Worm (Caenorhabditis elegans) whole organism, early embryonic: ENCODE measurements around the gene ZK863.8.

Experiments used
- B0310.2 ChIP-seq: sonication (generic microtip); optimal IDR thresholded peaks from 2 replicates; lab custom pipeline; 2016; ENCODE audit warnings: mild to moderate bottlenecking, missing genetic modification characterization, missing compliant biosample characterization
- ama-1 ChIP-seq: fragments of 150-350 bp; optimal IDR thresholded peaks from 2 replicates; lab custom pipeline; 2014
- ceh-13 ChIP-seq: fragments of 200-800 bp; sonication (Bioruptor generic); optimal IDR thresholded peaks from 2 replicates; lab custom pipeline; 2018; ENCODE audit warnings: mild to moderate bottlenecking, missing genetic modification characterization, missing compliant biosample characterization
- ceh-36 ChIP-seq: sonication (generic microtip); optimal IDR thresholded peaks from 2 replicates; lab custom pipeline; 2016; ENCODE audit warnings: missing genetic modification characterization, inconsistent platforms, missing compliant biosample characterization
- flt-1 ChIP-seq: fragments of 200-800 bp; sonication (Bioruptor generic); IDR thresholded peaks from 2 replicates; pipeline ENCODE4 v1.3.6; 2022; ENCODE audit warnings: missing genetic modification characterization, missing compliant biosample characterization
- hmbx-1 ChIP-seq: sonication (generic microtip); optimal IDR thresholded peaks from 2 replicates; lab custom pipeline; 2016; ENCODE audit warnings: mild to moderate bottlenecking, missing genetic modification characterization, missing compliant biosample characterization
- hmg-4 ChIP-seq: fragments of 200-800 bp; sonication (Bioruptor generic); optimal IDR thresholded peaks from 2 replicates; lab custom pipeline; 2018; ENCODE audit warnings: mild to moderate bottlenecking, missing genetic modification characterization, missing compliant biosample characterization
- hnd-1 ChIP-seq: sonication (generic microtip); optimal IDR thresholded peaks from 2 replicates; lab custom pipeline; 2016; ENCODE audit warnings: missing genetic modification characterization, missing compliant biosample characterization
- pes-1 ChIP-seq: fragments of 200-800 bp; sonication (Bioruptor generic); IDR thresholded peaks from 2 replicates; pipeline ENCODE4 v1.3.6; 2022; ENCODE audit warnings: missing genetic modification reagents, missing genetic modification characterization, missing compliant biosample characterization
- scrt-1 ChIP-seq: fragments of 200-800 bp; sonication (Bioruptor generic); IDR thresholded peaks from 2 replicates; pipeline ENCODE4 v1.3.6; 2022; ENCODE audit warnings: missing genetic modification characterization, missing compliant biosample characterization
- sea-1 ChIP-seq: fragments of 200-800 bp; sonication (Bioruptor generic); conservative IDR thresholded peaks from 2 replicates; pipeline ENCODE4 v1.3.6; 2022; ENCODE audit warnings: missing genetic modification characterization, missing compliant biosample characterization
- tbx-11 ChIP-seq: fragments of 200-800 bp; sonication (Bioruptor generic); IDR thresholded peaks from 2 replicates; pipeline ENCODE4 v1.3.6; 2022; ENCODE audit warnings: missing genetic modification characterization, missing compliant biosample characterization
- tbx-37 ChIP-seq: fragments of 200-800 bp; sonication (Bioruptor generic); conservative IDR thresholded peaks from 2 replicates; pipeline ENCODE4 v1.3.6; 2022; ENCODE audit warnings: missing genetic modification reagents, missing genetic modification characterization, missing compliant biosample characterization
- tra-4 ChIP-seq: sonication (generic microtip); optimal IDR thresholded peaks from 2 replicates; lab custom pipeline; 2017; ENCODE audit warnings: missing genetic modification characterization, missing compliant biosample characterization

DNA sequence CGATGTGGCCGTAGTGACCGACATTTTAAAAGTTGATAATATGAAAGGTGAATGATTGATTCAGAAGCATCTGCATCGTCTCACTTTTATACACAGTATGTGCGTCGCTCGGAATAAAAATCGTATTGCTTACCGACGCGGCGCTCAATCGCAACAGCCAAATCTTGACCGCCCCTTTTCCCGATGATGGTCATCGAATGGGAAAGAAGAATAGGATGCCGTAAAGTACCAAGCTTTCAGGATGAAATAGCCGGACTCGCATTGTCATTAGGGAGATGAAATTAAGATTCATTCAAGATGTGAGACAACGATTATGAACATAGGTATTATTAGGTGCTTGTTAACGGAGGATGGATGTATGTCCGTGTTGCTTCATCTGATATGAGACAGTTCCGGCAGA, 11.2 kb upstream of the ZK863.8 start, which contains the start of gene lon-3:
- no peak for TF ChIP-seq tbx-11 (GFP tag; lab: Robert Waterston, UW)
- TF ChIP-seq ama-1, result no peak
- no peak for TF ChIP-seq pes-1 (GFP tag; lab: Robert Waterston, UW)
- no peak for TF ChIP-seq tra-4 (tag; lab: Kevin White, UChicago)
- no peak for TF ChIP-seq hnd-1 (tag; lab: Kevin White, UChicago)
- TF ChIP-seq ceh-13 (GFP tag; lab: Kevin White, UChicago), result no peak
- no peak for TF ChIP-seq hmbx-1 (tag; lab: Kevin White, UChicago)
- TF ChIP-seq tbx-37, result no peak
- no peak for TF ChIP-seq flt-1 (GFP tag; lab: Robert Waterston, UW)
- TF ChIP-seq sea-1 (GFP tag; lab: Robert Waterston, UW), result no peak
- TF ChIP-seq B0310.2 (tag; lab: Kevin White, UChicago), result no peak
- TF ChIP-seq ceh-36 (tag; lab: Kevin White, UChicago), result no peak
- no peak for TF ChIP-seq hmg-4
- TF ChIP-seq scrt-1 (GFP tag; lab: Robert Waterston, UW), result no peak
